Worm (Caenorhabditis elegans): ENCODE data around the gene Y66D12A.8.

DNA sequence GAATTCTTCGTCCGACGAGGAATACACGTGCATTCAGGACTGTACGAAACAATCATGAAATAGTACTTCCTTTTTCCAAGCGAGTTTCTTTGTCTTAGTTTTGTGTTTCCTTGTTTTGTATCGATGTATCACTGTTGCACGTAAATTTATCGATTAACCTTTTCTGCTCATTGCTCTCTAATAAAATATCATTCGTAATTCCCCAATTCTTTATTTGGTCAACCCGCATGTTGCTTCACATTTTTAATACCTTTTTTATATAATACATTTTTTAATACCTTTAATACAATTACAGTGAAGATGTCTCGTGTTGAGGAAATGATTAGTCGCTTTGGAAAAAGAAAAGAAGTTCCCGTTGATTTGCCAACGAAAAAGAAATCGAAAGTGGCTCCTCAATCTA lies 33.8 kb downstream of the Y66D12A.8 start, which contains the start of gene Y66D12A.1:
- TF ChIP-seq ZK546.5 (tag; optimal IDR thresholded peaks at IDR 0.05) (no peak), ztf-11 (tag; optimal IDR thresholded peaks at IDR 0.05) (no peak), mes-2 (tag; optimal IDR thresholded peaks at IDR 0.05; ENCODE audit: poor library complexity, severe bottlenecking) (no peak), nhr-237 (tag; optimal IDR thresholded peaks at IDR 0.05) (no peak), pha-4 (GFP tag; IDR thresholded peaks at IDR 0.05) (no peak), pha-4 (tag; optimal IDR thresholded peaks at IDR 0.05) (no peak), unc-62 (GFP tag; optimal IDR thresholded peaks at IDR 0.05 in 1 of 2) (no peak), unc-62 (tag; optimal IDR thresholded peaks at IDR 0.05) (no peak), mdl-1 (tag; optimal IDR thresholded peaks at IDR 0.05) (no peak), sdz-12 (GFP tag; optimal IDR thresholded peaks at IDR 0.05) (no peak), T20F7.1 (GFP tag; optimal IDR thresholded peaks at IDR 0.05) (no peak), hmg-1.1 (GFP tag; IDR thresholded peaks at IDR 0.05) (no peak)
